Fruit fly (Drosophila melanogaster): ENCODE data around the gene Setd3.

Setd3 gene

DNA sequence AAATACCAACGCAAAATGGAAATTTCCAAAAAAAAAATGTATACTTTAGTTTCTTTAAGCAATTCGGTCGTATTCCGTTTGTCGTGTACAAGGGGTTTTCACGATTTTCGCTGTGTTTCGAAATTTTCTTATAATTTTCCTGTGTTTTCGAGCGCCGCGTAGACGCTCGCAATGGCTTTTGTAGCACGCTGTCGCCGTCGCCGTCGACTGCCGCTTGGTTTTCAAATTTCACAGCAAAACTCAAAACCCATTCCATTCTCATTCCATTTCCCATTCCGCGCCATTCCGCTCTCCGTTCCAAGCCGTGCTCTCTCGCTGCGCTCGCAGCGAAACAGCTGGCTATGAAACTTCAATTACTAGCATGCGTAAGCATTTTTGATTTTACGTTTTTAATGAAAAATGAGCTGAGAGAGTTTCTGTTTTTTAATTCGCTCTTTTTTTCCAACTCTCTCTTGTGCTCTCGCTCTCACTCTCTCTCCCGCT is 13.0 kb upstream of the Setd3 start (continued):
- TF ChIP-seq CG30020 (tag; optimal IDR thresholded peaks at IDR 0.05) (no peak), rib (GFP tag; IDR thresholded peaks at IDR 0.05) (no peak), CG30431 (GFP tag; optimal IDR thresholded peaks at IDR 0.05) (no peak), nerfin-1 (tag; optimal IDR thresholded peaks at IDR 0.05) (peak; percentile 41), CG2199 (GFP tag; IDR thresholded peaks at IDR 0.05) (0 out of 3 replicates have a peak, but pooled peaks have one; percentile 53), CG34376 (GFP tag; optimal IDR thresholded peaks at IDR 0.05) (peak; percentile 2), CG17612 (GFP tag; IDR thresholded peaks at IDR 0.05) (no peak), CG33213 (GFP tag; optimal IDR thresholded peaks at IDR 0.05) (no peak), CG7271 (tag; optimal IDR thresholded peaks at IDR 0.05) (no peak), fd96Cb (tag; optimal IDR thresholded peaks at IDR 0.05) (no peak), D19A (tag; optimal IDR thresholded peaks at IDR 0.05) (no peak), CG2120 (GFP tag; optimal IDR thresholded peaks at IDR 0.05) (peak; percentile 15), Trl (optimal IDR thresholded peaks at IDR 0.05) (peak; percentile 88 to 95), Trl (GFP tag; optimal IDR thresholded peaks at IDR 0.05) (peak; percentile 61), CG10959 (GFP tag; IDR thresholded peaks at IDR 0.05) (no peak), kni (GFP tag; optimal IDR thresholded peaks at IDR 0.05) (no peak), schlank (tag; optimal IDR thresholded peaks at IDR 0.05) (no peak), CG17385 (GFP tag; optimal IDR thresholded peaks at IDR 0.05) (no peak), Dp (GFP tag; optimal IDR thresholded peaks at IDR 0.05) (no peak), mld (GFP tag; IDR thresholded peaks at IDR 0.05; ENCODE audit: partially characterized antibody) (no peak), CG10274 (GFP tag; optimal IDR thresholded peaks at IDR 0.05) (no peak), NC2β (GFP tag; optimal IDR thresholded peaks at IDR 0.05) (no peak), grn (GFP tag; optimal IDR thresholded peaks at IDR 0.05) (no peak), Atf-2 (GFP tag; optimal IDR thresholded peaks at IDR 0.05) (no peak), zfh2 (GFP tag; optimal IDR thresholded peaks at IDR 0.05) (no peak), emc (GFP tag; optimal IDR thresholded peaks at IDR 0.05) (no peak), lab (GFP tag; optimal IDR thresholded peaks at IDR 0.05) (peak; percentile 3), CG14441 (GFP tag; IDR thresholded peaks at IDR 0.05) (no peak), CG16815 (GFP tag; optimal IDR thresholded peaks at IDR 0.05) (no peak), CG17802 (tag; optimal IDR thresholded peaks at IDR 0.05) (no peak), GATAe (GFP tag; conservative IDR thresholded peaks at IDR 0.05) (no peak), Dbx (GFP tag; IDR thresholded peaks at IDR 0.05) (no peak), CG6854 (GFP tag; optimal IDR thresholded peaks at IDR 0.05) (no peak), ase (GFP tag; IDR thresholded peaks at IDR 0.05) (no peak), run (tag; optimal IDR thresholded peaks at IDR 0.05) (no peak), CG11723 (GFP tag; optimal IDR thresholded peaks at IDR 0.05) (peak; percentile 27), nau (GFP tag; optimal IDR thresholded peaks at IDR 0.05) (no peak), tgo (GFP tag; IDR thresholded peaks at IDR 0.05) (no peak), slp2 (GFP tag; optimal IDR thresholded peaks at IDR 0.05) (no peak), pfk (GFP tag; optimal IDR thresholded peaks at IDR 0.05) (peak; percentile 100), CG12769 (tag; optimal IDR thresholded peaks at IDR 0.05) (no peak), CG1233 (GFP tag; optimal IDR thresholded peaks at IDR 0.05) (no peak), CG17829 (tag; optimal IDR thresholded peaks at IDR 0.05) (peak; percentile 8), Med (GFP tag) (peak; percentile 76), CG7372 (GFP tag; IDR thresholded peaks at IDR 0.05) (no peak), Opbp (GFP tag; IDR thresholded peaks at IDR 0.05; ENCODE audit: partially characterized antibody) (no peak), BEAF-32 (GFP tag; optimal IDR thresholded peaks at IDR 0.05) (no peak), CG12236 (GFP tag; optimal IDR thresholded peaks at IDR 0.05) (no peak), Usf (GFP tag; optimal IDR thresholded peaks at IDR 0.05) (no peak), CG2202 (tag; optimal IDR thresholded peaks at IDR 0.05) (no peak), CG10565 (GFP tag; optimal IDR thresholded peaks at IDR 0.05) (no peak), Spps (tag; optimal IDR thresholded peaks at IDR 0.05) (no peak)
